Worm (Caenorhabditis elegans): ENCODE measurements around the gene swan-1.

DNA sequence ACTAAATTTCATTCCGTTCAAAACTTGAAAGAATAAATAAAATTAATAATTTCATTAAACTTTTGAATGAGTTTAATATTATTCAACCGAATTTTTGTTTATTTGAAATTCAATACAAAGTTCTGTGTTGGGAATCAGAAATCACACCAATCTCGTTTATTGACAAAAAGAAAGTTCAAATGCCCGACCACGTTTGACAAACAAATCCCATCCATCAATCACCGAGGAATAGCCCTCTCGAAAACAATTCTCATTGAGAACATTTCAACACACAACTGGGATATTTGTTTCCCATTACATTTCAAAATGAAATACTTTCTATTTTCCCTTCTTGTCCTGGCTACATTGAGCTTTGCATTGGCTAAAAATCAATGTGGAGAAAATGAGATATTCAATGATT lies 29.2 kb downstream of the swan-1 start, which contains the start of gene F53C11.9:
- TF ChIP-seq dao-5 (tag; optimal IDR thresholded peaks at IDR 0.05) = no peak
- TF ChIP-seq W03F9.2 (tag; optimal IDR thresholded peaks at IDR 0.05) = no peak
